Worm (Caenorhabditis elegans): ENCODE results near the gene col-139.

Gene col-139

DNA sequence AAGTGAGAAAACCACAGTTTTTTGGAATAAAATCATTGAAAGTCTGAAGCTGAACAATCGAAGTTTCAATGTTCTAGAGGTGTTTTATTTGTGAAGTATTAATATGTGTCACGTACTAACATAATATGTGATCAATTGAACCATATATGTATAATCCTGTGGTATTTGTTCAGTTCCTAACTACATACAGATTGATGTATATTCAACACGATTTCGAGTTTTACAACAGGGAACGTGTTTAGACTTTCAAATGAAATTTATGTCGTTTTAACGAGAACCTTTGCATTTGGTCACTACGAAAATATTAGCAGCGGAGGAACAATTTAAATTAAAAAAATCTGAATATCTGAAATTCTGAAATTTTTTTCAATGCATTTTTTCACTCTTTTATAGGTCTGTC is 20.7 kb upstream of the col-139 start, which contains the start of gene K03B4.8:
K03B4.8 (minus strand) TSS at position 101 of the 400 bp plus-strand sequence.
- TF ChIP-seq ceh-30 (tag; optimal IDR thresholded peaks at IDR 0.05) (no peak), tbx-2 (tag; optimal IDR thresholded peaks at IDR 0.05) (no peak), tbx-7 (tag; optimal IDR thresholded peaks at IDR 0.05) (no peak), lin-11 (tag; optimal IDR thresholded peaks at IDR 0.05) (no peak), ama-1 (optimal IDR thresholded peaks at IDR 0.05) (no peak), mec-3 (tag; optimal IDR thresholded peaks at IDR 0.05; ENCODE audit: borderline replicate concordance) (no peak), rnt-1 (tag; optimal IDR thresholded peaks at IDR 0.05) (no peak), ceh-19 (GFP tag; optimal IDR thresholded peaks at IDR 0.05) (no peak), pat-9 (tag; optimal IDR thresholded peaks at IDR 0.05) (no peak)

DNA sequence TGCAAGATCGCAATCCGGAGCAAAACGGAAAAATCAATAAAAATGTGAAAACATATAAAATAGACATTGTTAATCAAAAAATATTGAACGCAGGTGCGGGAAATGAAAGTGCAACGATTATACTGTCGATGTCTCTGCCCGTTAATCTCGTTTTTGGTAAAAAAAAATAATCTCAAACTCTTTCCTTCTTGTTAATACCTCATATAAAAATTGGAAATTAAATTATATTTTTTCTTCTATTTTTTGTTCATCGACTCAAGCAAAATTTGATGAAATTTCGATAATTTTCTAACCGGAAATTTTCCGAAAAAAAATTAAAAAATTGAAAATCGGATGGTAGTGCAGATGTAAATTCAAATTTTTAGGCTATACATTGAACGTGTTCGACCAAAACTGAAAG is 18.7 kb upstream of the col-139 start, which contains the start of gene K03B4.9:
K03B4.9 (minus strand) TSS at position 101 of the 400 bp plus-strand sequence.
- no peak for TF ChIP-seq pat-9 (tag; optimal IDR thresholded peaks at IDR 0.05)

DNA sequence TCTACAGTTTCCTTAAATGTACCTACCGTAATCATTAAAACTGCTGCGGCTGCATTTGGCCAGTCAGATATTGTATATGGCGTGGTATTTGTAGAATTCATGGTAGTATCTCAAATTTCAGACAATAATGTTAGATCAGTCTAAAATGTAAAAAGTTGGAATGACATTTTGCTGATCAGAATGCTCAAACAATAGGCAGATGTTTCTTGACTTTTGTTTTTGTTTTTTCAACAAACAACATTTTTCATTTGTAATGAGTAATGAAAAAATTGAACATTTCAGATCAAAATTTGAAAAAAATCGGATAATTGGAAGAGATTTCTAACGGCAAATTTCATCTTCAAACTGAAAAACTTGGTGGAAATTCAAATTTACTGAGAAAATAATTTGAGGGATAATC is 14.9 kb upstream of the col-139 start, which contains the start of gene srx-77:
srx-77 (minus strand) TSS at position 101 of the 400 bp plus-strand sequence.
- no peak for TF ChIP-seq nhr-232 (tag; optimal IDR thresholded peaks at IDR 0.05)
- no peak for TF ChIP-seq mec-3 (tag; optimal IDR thresholded peaks at IDR 0.05; ENCODE audit: borderline replicate concordance)
- no peak for TF ChIP-seq lim-6 (tag; optimal IDR thresholded peaks at IDR 0.05)
- no peak for TF ChIP-seq nhr-11 (tag; optimal IDR thresholded peaks at IDR 0.05)
- TF ChIP-seq pha-2 (tag; optimal IDR thresholded peaks at IDR 0.05), result no peak
- TF ChIP-seq pros-1 (tag; optimal IDR thresholded peaks at IDR 0.05), result no peak
- no peak for TF ChIP-seq eyg-1 (tag; optimal IDR thresholded peaks at IDR 0.05)
- TF ChIP-seq fax-1 (tag; optimal IDR thresholded peaks at IDR 0.05), result no peak
- no peak for TF ChIP-seq ama-1 (optimal IDR thresholded peaks at IDR 0.05)
- TF ChIP-seq pqm-1 (tag; optimal IDR thresholded peaks at IDR 0.05), result no peak
- TF ChIP-seq ceh-31 (tag; optimal IDR thresholded peaks at IDR 0.05), result no peak
- no peak for TF ChIP-seq F13H6.1 (tag; optimal IDR thresholded peaks at IDR 0.05)
- no peak for TF ChIP-seq ttx-3 (tag; optimal IDR thresholded peaks at IDR 0.05)
- TF ChIP-seq ceh-9 (tag; optimal IDR thresholded peaks at IDR 0.05), result no peak
- no peak for TF ChIP-seq ets-4 (tag; optimal IDR thresholded peaks at IDR 0.05)
- TF ChIP-seq hlh-30 (tag; optimal IDR thresholded peaks at IDR 0.05; ENCODE audit: insufficient read depth), result no peak

DNA sequence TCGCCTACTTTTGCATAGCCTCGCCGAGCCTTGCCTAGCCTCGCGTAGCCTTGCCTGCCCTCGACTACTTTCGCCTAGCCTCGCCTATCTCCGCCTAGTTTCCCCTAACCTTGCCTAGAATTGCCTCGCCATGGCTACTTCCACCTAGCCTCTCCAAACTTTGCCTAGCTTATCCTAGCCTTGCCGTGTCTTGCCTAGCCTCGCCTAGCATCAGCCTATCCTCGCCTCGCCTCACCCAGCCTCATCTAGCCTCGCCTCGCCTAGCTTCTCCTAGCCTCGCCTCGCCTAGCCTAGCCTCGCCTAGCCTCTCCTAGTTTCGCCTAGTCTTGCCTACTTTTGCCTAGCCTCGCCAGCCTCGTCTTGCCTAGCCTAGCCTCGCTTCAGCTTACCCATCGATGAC is 13.3 kb upstream of the col-139 start:
- no peak for TF ChIP-seq F13H6.1 (tag; optimal IDR thresholded peaks at IDR 0.05)
- peak; percentile 43 for TF ChIP-seq hlh-6 (tag; optimal IDR thresholded peaks at IDR 0.05)
- no peak for TF ChIP-seq npax-4 (tag; optimal IDR thresholded peaks at IDR 0.05)
- no peak for TF ChIP-seq ceh-22 (tag; optimal IDR thresholded peaks at IDR 0.05)
- no peak for TF ChIP-seq lim-6 (tag; optimal IDR thresholded peaks at IDR 0.05)
- no peak for TF ChIP-seq K09A11.1 (tag; optimal IDR thresholded peaks at IDR 0.05; ENCODE audit: insufficient read depth)
- TF ChIP-seq ceh-48 (tag; optimal IDR thresholded peaks at IDR 0.05), result no peak
- TF ChIP-seq gmeb-2 (tag; optimal IDR thresholded peaks at IDR 0.05), result no peak
- TF ChIP-seq tbx-7 (tag; optimal IDR thresholded peaks at IDR 0.05), result no peak
- TF ChIP-seq Y22D7AL.16 (tag; optimal IDR thresholded peaks at IDR 0.05), result no peak
- peak; percentile 42 for TF ChIP-seq mec-3 (tag; optimal IDR thresholded peaks at IDR 0.05; ENCODE audit: borderline replicate concordance)
- TF ChIP-seq ahr-1 (tag; optimal IDR thresholded peaks at IDR 0.05), result no peak
- TF ChIP-seq sox-4 (tag; optimal IDR thresholded peaks at IDR 0.05), result no peak
- TF ChIP-seq odd-2 (tag; optimal IDR thresholded peaks at IDR 0.05), result no peak
- no peak for TF ChIP-seq unc-86 (tag; optimal IDR thresholded peaks at IDR 0.05)
- TF ChIP-seq hlh-13 (GFP tag; optimal IDR thresholded peaks at IDR 0.05), result no peak
- no peak for TF ChIP-seq madf-2 (tag; optimal IDR thresholded peaks at IDR 0.05)
- TF ChIP-seq elt-4 (tag; optimal IDR thresholded peaks at IDR 0.05), result peak; percentile 37
- no peak for TF ChIP-seq ref-2 (tag; optimal IDR thresholded peaks at IDR 0.05)
- no peak for TF ChIP-seq hlh-30 (tag; optimal IDR thresholded peaks at IDR 0.05; ENCODE audit: insufficient read depth)
- TF ChIP-seq dve-1 (tag; optimal IDR thresholded peaks at IDR 0.05), result no peak
- no peak for TF ChIP-seq ztf-16 (tag; optimal IDR thresholded peaks at IDR 0.05)

Data from whole organism, late embryonic.